Worm (Caenorhabditis elegans) whole organism, L2 larva: ENCODE measurements around the gene W07G4.1.

Experiments used
- C34F6.9 ChIP-seq: fragments of 150-350 bp; optimal IDR thresholded peaks from 2 replicates; lab custom pipeline; 2014; ENCODE audit warnings: missing biosample characterization, missing genetic modification characterization
- F13H6.1 ChIP-seq: sonication (generic microtip); optimal IDR thresholded peaks from 2 replicates; lab custom pipeline; 2016; ENCODE audit warnings: missing genetic modification characterization, missing compliant biosample characterization
- R02D3.7 ChIP-seq: fragments of 150-350 bp; optimal IDR thresholded peaks from 2 replicates; lab custom pipeline; 2014; ENCODE audit warnings: missing biosample characterization, missing genetic modification characterization
- Y55F3AM.14 ChIP-seq: fragments of 200-800 bp; sonication (Bioruptor generic); optimal IDR thresholded peaks from 2 replicates; lab custom pipeline; 2018; ENCODE audit warnings: mild to moderate bottlenecking, missing genetic modification characterization, missing compliant biosample characterization
- ZK546.5 ChIP-seq: sonication (generic microtip); optimal IDR thresholded peaks from 2 replicates; lab custom pipeline; 2017; ENCODE audit warnings: missing biosample characterization, missing genetic modification characterization
- alr-1 ChIP-seq: fragments of 150-350 bp; optimal IDR thresholded peaks from 2 replicates; lab custom pipeline; 2014; ENCODE audit warnings: missing biosample characterization, missing genetic modification characterization
- aly-2 ChIP-seq: fragments of 150-350 bp; optimal IDR thresholded peaks from 2 replicates; lab custom pipeline; 2014; ENCODE audit warnings: missing biosample characterization, missing genetic modification characterization
- ama-1 ChIP-seq: fragments of 150-350 bp; optimal IDR thresholded peaks from 2 replicates; lab custom pipeline; 2018; ENCODE audit warnings: inconsistent platforms
- blmp-1 ChIP-seq: sonication (generic microtip); optimal IDR thresholded peaks from 2 replicates; lab custom pipeline; 2017; ENCODE audit warnings: missing genetic modification characterization, mild to moderate bottlenecking, missing compliant biosample characterization, antibody characterized with exemption, moderate library complexity; ENCODE audit not compliant: insufficient read depth
- ceh-16 ChIP-seq: fragments of 150-350 bp; optimal IDR thresholded peaks from 2 replicates; lab custom pipeline; 2014; ENCODE audit warnings: missing biosample characterization, missing genetic modification characterization
- ceh-82 ChIP-seq: fragments of 150-350 bp; optimal IDR thresholded peaks from 2 replicates; lab custom pipeline; 2014; ENCODE audit warnings: missing biosample characterization, missing genetic modification characterization
- crh-2 ChIP-seq: sonication (generic microtip); optimal IDR thresholded peaks from 2 replicates; lab custom pipeline; 2017; ENCODE audit warnings: missing biosample characterization, missing genetic modification characterization
- dmd-4 ChIP-seq: sonication (generic microtip); optimal IDR thresholded peaks from 2 replicates; lab custom pipeline; 2017; ENCODE audit warnings: missing biosample characterization, missing genetic modification characterization
- egl-27 ChIP-seq: sonication (generic microtip); optimal IDR thresholded peaks from 3 replicates; lab custom pipeline; 2017; ENCODE audit warnings: missing biosample characterization, missing genetic modification reagents, missing genetic modification characterization
- elt-1 ChIP-seq: fragments of 150-350 bp; optimal IDR thresholded peaks from 2 replicates; lab custom pipeline; 2014; ENCODE audit warnings: missing biosample characterization, missing genetic modification characterization
- elt-3 ChIP-seq: sonication (generic microtip); optimal IDR thresholded peaks from 2 replicates; lab custom pipeline; 2017; ENCODE audit warnings: missing biosample characterization, missing genetic modification characterization
- fos-1 ChIP-seq: fragments of 150-350 bp; optimal IDR thresholded peaks from 2 replicates; lab custom pipeline; 2014; ENCODE audit warnings: missing biosample characterization, missing genetic modification characterization
- gmeb-1 ChIP-seq: fragments of 150-350 bp; optimal IDR thresholded peaks from 2 replicates; lab custom pipeline; 2014; ENCODE audit warnings: missing biosample characterization, missing genetic modification characterization
- lin-11 ChIP-seq: fragments of 150-350 bp; sonication (generic microtip); optimal IDR thresholded peaks from 2 replicates; lab custom pipeline; 2014; ENCODE audit warnings: missing biosample characterization, missing genetic modification characterization, inconsistent platforms, mixed read lengths
- lin-13 ChIP-seq: fragments of 150-350 bp; optimal IDR thresholded peaks from 2 replicates; lab custom pipeline; 2014; ENCODE audit warnings: missing biosample characterization, missing genetic modification reagents, missing genetic modification characterization
- lin-39 ChIP-seq: fragments of 150-350 bp; optimal IDR thresholded peaks from 2 replicates; lab custom pipeline; 2014; ENCODE audit warnings: missing biosample characterization, missing genetic modification reagents, missing genetic modification characterization
- lsy-2 ChIP-seq, 2 experiments: fragments of 150-350 bp in 1 of 2; sonication (generic microtip) in 1 of 2; optimal IDR thresholded peaks; 2 replicates each; lab custom pipeline; 2014 to 2017; ENCODE audit warnings: missing biosample characterization in 2 of 2, missing genetic modification characterization in 2 of 2
- mab-5 ChIP-seq: fragments of 150-350 bp; optimal IDR thresholded peaks from 2 replicates; lab custom pipeline; 2014; ENCODE audit warnings: missing biosample characterization, missing genetic modification characterization
- mbf-1 ChIP-seq: sonication (generic microtip); optimal IDR thresholded peaks from 2 replicates; lab custom pipeline; 2017; ENCODE audit warnings: missing biosample characterization, missing genetic modification characterization
- mdl-1 ChIP-seq, 2 experiments: fragments of 150-350 bp in 1 of 2; sonication (generic microtip) in 1 of 2; optimal IDR thresholded peaks; 2 replicates each; lab custom pipeline; 2017; ENCODE audit warnings: missing biosample characterization in 2 of 2, missing genetic modification characterization in 2 of 2
- nhr-10 ChIP-seq: sonication (generic microtip); optimal IDR thresholded peaks from 2 replicates; lab custom pipeline; 2017; ENCODE audit warnings: missing biosample characterization, missing genetic modification characterization
- nhr-12 ChIP-seq: fragments of 150-350 bp; optimal IDR thresholded peaks from 2 replicates; lab custom pipeline; 2014; ENCODE audit warnings: missing biosample characterization, missing genetic modification characterization
- nhr-129 ChIP-seq: fragments of 150-350 bp; optimal IDR thresholded peaks from 2 replicates; lab custom pipeline; 2014; ENCODE audit warnings: missing biosample characterization, missing genetic modification characterization
- nhr-21 ChIP-seq: fragments of 150-350 bp; optimal IDR thresholded peaks from 2 replicates; lab custom pipeline; 2014; ENCODE audit warnings: missing biosample characterization, missing genetic modification characterization
- nhr-23 ChIP-seq: fragments of 150-350 bp; optimal IDR thresholded peaks from 2 replicates; lab custom pipeline; 2014; ENCODE audit warnings: missing biosample characterization, missing genetic modification reagents, missing genetic modification characterization
- nhr-25 ChIP-seq: fragments of 150-350 bp; sonication (generic microtip); optimal IDR thresholded peaks from 3 replicates; lab custom pipeline; 2014; ENCODE audit warnings: missing biosample characterization, missing genetic modification characterization
- nhr-77 ChIP-seq: fragments of 150-350 bp; optimal IDR thresholded peaks from 2 replicates; lab custom pipeline; 2014; ENCODE audit warnings: missing biosample characterization, missing genetic modification characterization
- peb-1 ChIP-seq: fragments of 150-350 bp; optimal IDR thresholded peaks from 2 replicates; lab custom pipeline; 2014; ENCODE audit warnings: missing biosample characterization, missing genetic modification characterization
- sem-4 ChIP-seq: fragments of 150-350 bp; optimal IDR thresholded peaks from 2 replicates; lab custom pipeline; 2014; ENCODE audit warnings: missing biosample characterization, missing genetic modification reagents, missing genetic modification characterization
- skn-1 ChIP-seq: sonication (generic microtip); optimal IDR thresholded peaks from 2 replicates; lab custom pipeline; 2017; ENCODE audit warnings: missing biosample characterization, missing genetic modification characterization
- sma-3 ChIP-seq: sonication (generic microtip); optimal IDR thresholded peaks from 2 replicates; lab custom pipeline; 2016; ENCODE audit warnings: missing genetic modification reagents, missing genetic modification characterization, missing compliant biosample characterization
- sma-9 ChIP-seq, 2 experiments: fragments of 150-350 bp in 1 of 2; sonication (generic microtip) in 1 of 2; optimal IDR thresholded peaks; 2 replicates each; lab custom pipeline; 2014 to 2016; ENCODE audit warnings: missing genetic modification characterization in 2 of 2, mild to moderate bottlenecking in 1 of 2, missing biosample characterization in 1 of 2, missing compliant biosample characterization in 1 of 2, missing genetic modification reagents in 1 of 2, moderate library complexity in 1 of 2
- snpc-4 ChIP-seq: fragments of 150-350 bp; optimal IDR thresholded peaks from 2 replicates; lab custom pipeline; 2014; ENCODE audit warnings: missing biosample characterization, missing genetic modification characterization
- unc-39 ChIP-seq: fragments of 150-350 bp; optimal IDR thresholded peaks from 2 replicates; lab custom pipeline; 2014; ENCODE audit warnings: missing biosample characterization, missing genetic modification characterization
- unc-55 ChIP-seq: fragments of 150-350 bp; sonication (generic microtip); optimal IDR thresholded peaks from 3 replicates; lab custom pipeline; 2014; ENCODE audit warnings: missing biosample characterization, missing genetic modification reagents, missing genetic modification characterization
- unc-62 ChIP-seq: fragments of 150-350 bp; optimal IDR thresholded peaks from 2 replicates; lab custom pipeline; 2014; ENCODE audit warnings: missing biosample characterization, missing genetic modification reagents, missing genetic modification characterization
- zag-1 ChIP-seq: fragments of 150-350 bp; optimal IDR thresholded peaks from 2 replicates; lab custom pipeline; 2014; ENCODE audit warnings: missing biosample characterization, missing genetic modification characterization
- ztf-11 ChIP-seq: sonication (generic microtip); optimal IDR thresholded peaks from 2 replicates; lab custom pipeline; 2017; ENCODE audit warnings: missing biosample characterization, missing genetic modification characterization
- ztf-4 ChIP-seq: fragments of 150-350 bp; optimal IDR thresholded peaks from 2 replicates; lab custom pipeline; 2014; ENCODE audit warnings: missing biosample characterization, missing genetic modification characterization

W07G4.1 gene

ce11 chrV:13081197-13081747 is 47.9 kb downstream of the W07G4.1 start (continued):
- TF ChIP-seq lin-11 (tag; lab: Kevin White, UChicago) (no peak), nhr-21 (tag; lab: Kevin White, UChicago) (peak; percentile 98), lsy-2 (tag; optimal IDR thresholded peaks at IDR 0.05; lab: Kevin White, UChicago) (peak in 1 of 2 experiments; percentile 61), elt-3 (no peak), nhr-23 (tag; lab: Kevin White, UChicago) (peak; percentile 8), gmeb-1 (tag; lab: Kevin White, UChicago) (peak; percentile 49), nhr-12 (tag; lab: Kevin White, UChicago) (no peak), ceh-16 (peak; percentile 80), unc-55 (no peak), nhr-10 (peak; percentile 38), sem-4 (tag; lab: Kevin White, UChicago) (no peak), ZK546.5 (no peak), C34F6.9 (tag; lab: Kevin White, UChicago) (peak; percentile 37), lin-13 (GFP tag; lab: Kevin White, UChicago) (no peak), nhr-77 (no peak), F13H6.1 (peak; percentile 69), snpc-4 (tag; lab: Kevin White, UChicago) (no peak), mbf-1 (no peak), nhr-129 (tag; lab: Kevin White, UChicago) (peak; percentile 67), peb-1 (tag; lab: Kevin White, UChicago) (no peak), ama-1 (lab: Kevin White, UChicago) (no peak), skn-1 (tag; lab: Kevin White, UChicago) (no peak)

ce11 chrV:13082442-13083126 is 49.3 kb downstream of the W07G4.1 start, which contains the start of gene C34B4.2:
TSS of gene C34B4.2 (plus strand) at chrV:13083055.
- no peak for TF ChIP-seq nhr-12 (tag; lab: Kevin White, UChicago)
- TF ChIP-seq unc-62 (GFP tag; lab: Kevin White, UChicago) = peak; percentile 13
- TF ChIP-seq lsy-2 (tag; optimal IDR thresholded peaks at IDR 0.05; lab: Kevin White, UChicago) = peak in 1 of 2 experiments; percentile 65
- TF ChIP-seq skn-1 (tag; lab: Kevin White, UChicago) = no peak
- peak; percentile 77 for TF ChIP-seq Y55F3AM.14 (GFP tag; lab: Kevin White, UChicago)
- no peak for TF ChIP-seq elt-3
- no peak for TF ChIP-seq elt-1 (tag; lab: Kevin White, UChicago)
- TF ChIP-seq egl-27 (tag; lab: Kevin White, UChicago) = peak; percentile 1
- TF ChIP-seq unc-39 (tag; lab: Kevin White, UChicago) = peak; percentile 16
- peak; percentile 54 for TF ChIP-seq blmp-1
- peak; percentile 58 for TF ChIP-seq ztf-4
- peak; percentile 45 for TF ChIP-seq nhr-25
- TF ChIP-seq ZK546.5 = no peak
- TF ChIP-seq ztf-11 (tag; lab: Kevin White, UChicago) = no peak
- TF ChIP-seq unc-55 = peak; percentile 35
- peak; percentile 96 for TF ChIP-seq F13H6.1
- TF ChIP-seq sem-4 (tag; lab: Kevin White, UChicago) = peak; percentile 76
- TF ChIP-seq nhr-10 = no peak
- TF ChIP-seq zag-1 (tag; lab: Kevin White, UChicago) = peak; percentile 54
- TF ChIP-seq sma-3 (GFP tag; lab: Kevin White, UChicago) = peak; percentile 7
- TF ChIP-seq R02D3.7 (tag; lab: Kevin White, UChicago) = no peak
- TF ChIP-seq ama-1 (lab: Kevin White, UChicago) = peak; percentile 36
- peak; percentile 13 for TF ChIP-seq nhr-21 (tag; lab: Kevin White, UChicago)
- no peak for TF ChIP-seq lin-39 (tag; lab: Kevin White, UChicago)
- no peak for TF ChIP-seq alr-1
- peak; percentile 78 for TF ChIP-seq C34F6.9 (tag; lab: Kevin White, UChicago)
- no peak for TF ChIP-seq dmd-4 (tag; lab: Kevin White, UChicago)
- no peak for TF ChIP-seq gmeb-1 (tag; lab: Kevin White, UChicago)
- TF ChIP-seq nhr-23 (tag; lab: Kevin White, UChicago) = no peak
- peak in 1 of 2 experiments; percentile 20 for TF ChIP-seq mdl-1 (tag; optimal IDR thresholded peaks at IDR 0.05; lab: Kevin White, UChicago)
- no peak for TF ChIP-seq ceh-82 (tag; lab: Kevin White, UChicago)
- TF ChIP-seq aly-2 (tag; lab: Kevin White, UChicago) = no peak
- peak; percentile 42 for TF ChIP-seq lin-11 (tag; lab: Kevin White, UChicago)
- peak; percentile 44 for TF ChIP-seq lin-13 (GFP tag; lab: Kevin White, UChicago)
- peak; percentile 82 for TF ChIP-seq crh-2 (tag; lab: Kevin White, UChicago)
- peak; percentile 59 for TF ChIP-seq mab-5
- no peak for TF ChIP-seq peb-1 (tag; lab: Kevin White, UChicago)
- peak; percentile 93 for TF ChIP-seq nhr-129 (tag; lab: Kevin White, UChicago)
- TF ChIP-seq fos-1 (tag; lab: Kevin White, UChicago) = peak; percentile 55
- peak; percentile 82 for TF ChIP-seq sma-9 (GFP tag; optimal IDR thresholded peaks at IDR 0.05; lab: Kevin White, UChicago)
- no peak for TF ChIP-seq sma-9 (tag; optimal IDR thresholded peaks at IDR 0.05; lab: Kevin White, UChicago)
- no peak for TF ChIP-seq snpc-4 (tag; lab: Kevin White, UChicago)
